Worm (Caenorhabditis elegans) whole organism, midembryonic: ENCODE data around the gene cutl-4.

Experiments used
- T22C8.4 ChIP-seq: fragments of 200-800 bp; sonication (Bioruptor generic); IDR thresholded peaks from 2 replicates; pipeline ENCODE4 v1.3.6; 2022; ENCODE audit warnings: missing genetic modification characterization, missing compliant biosample characterization
- cog-1 ChIP-seq: sonication (generic microtip); optimal IDR thresholded peaks from 2 replicates; lab custom pipeline; 2016; ENCODE audit warnings: missing genetic modification characterization, missing compliant biosample characterization
- flt-1 ChIP-seq: fragments of 200-800 bp; sonication (Bioruptor generic); IDR thresholded peaks from 2 replicates; pipeline ENCODE4 v1.3.6; 2022; ENCODE audit warnings: missing genetic modification characterization, missing compliant biosample characterization
- klf-2 ChIP-seq: fragments of 200-800 bp; sonication (Bioruptor generic); conservative IDR thresholded peaks from 2 replicates; pipeline ENCODE4 v1.3.6; 2022; ENCODE audit warnings: missing genetic modification reagents, missing genetic modification characterization, missing compliant biosample characterization
- med-1 ChIP-seq: sonication (generic microtip); optimal IDR thresholded peaks from 2 replicates; lab custom pipeline; 2017; ENCODE audit warnings: missing genetic modification characterization, mild to moderate bottlenecking, missing compliant biosample characterization, antibody characterized with exemption, missing genetic modification reagents; ENCODE audit not compliant: insufficient read depth
- ref-1 ChIP-seq: fragments of 200-800 bp; sonication (Bioruptor generic); conservative IDR thresholded peaks from 2 replicates; pipeline ENCODE4 v1.3.6; 2022; ENCODE audit warnings: missing genetic modification reagents, missing genetic modification characterization, missing compliant biosample characterization
- tab-1 ChIP-seq: fragments of 200-800 bp; sonication (Bioruptor generic); IDR thresholded peaks from 2 replicates; pipeline ENCODE4 v1.3.6; 2022; ENCODE audit warnings: missing genetic modification characterization, missing compliant biosample characterization
- ztf-23 ChIP-seq: fragments of 200-800 bp; sonication (Bioruptor generic); IDR thresholded peaks from 2 replicates; pipeline ENCODE4 v1.3.6; 2022; ENCODE audit warnings: missing genetic modification reagents, missing genetic modification characterization, missing compliant biosample characterization
- ztf-29 ChIP-seq: fragments of 200-800 bp; sonication (Bioruptor generic); IDR thresholded peaks from 2 replicates; pipeline ENCODE4 v1.3.6; 2022; ENCODE audit warnings: missing genetic modification reagents, missing genetic modification characterization, missing compliant biosample characterization

The cutl-4 gene

ce11 chrV:17705814-17706213 lies 33.9 kb downstream of the cutl-4 start, which contains the start of gene W06D12.6:
Gene W06D12.6 (plus strand): TSS chrV:17706114.
- TF ChIP-seq ztf-23 (GFP tag; lab: Robert Waterston, UW) (no peak), med-1 (GFP tag; lab: Kevin White, UChicago) (no peak), cog-1 (tag; lab: Kevin White, UChicago) (no peak), flt-1 (no peak), klf-2 (GFP tag; lab: Robert Waterston, UW) (no peak), ztf-29 (no peak)

DNA sequence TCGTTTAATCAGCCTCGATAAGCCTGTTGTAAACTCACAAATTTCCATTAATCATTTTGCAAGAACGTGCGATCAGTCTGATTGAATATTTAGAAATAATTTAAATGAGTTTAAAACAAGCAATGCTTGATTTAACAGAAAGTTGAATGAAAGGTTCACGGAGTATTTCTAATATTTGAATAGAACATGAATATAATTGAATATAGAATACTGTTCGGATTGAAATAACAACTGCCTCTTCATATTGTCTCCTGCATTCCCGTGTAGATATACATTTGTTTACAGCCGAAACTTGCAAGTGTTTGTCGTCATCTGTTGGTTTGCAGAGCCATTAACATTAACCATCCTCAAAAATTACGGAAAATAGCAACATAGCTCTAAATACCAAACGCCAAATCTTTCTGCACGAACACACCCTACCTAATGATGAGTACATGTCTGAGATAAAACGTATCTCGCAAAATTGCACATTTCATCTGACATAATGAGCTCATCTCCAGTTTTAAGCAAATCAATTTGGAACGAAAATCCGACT lies 38.9 kb downstream of the cutl-4 start, which contains the start of the genes Y26G10.5 and srh-32:
Gene Y26G10.5, minus strand, starts transcription at position 101 of the 535 bp plus-strand sequence.
Gene srh-32, plus strand, starts transcription at position 485 of the 535 bp plus-strand sequence.
- TF ChIP-seq tab-1 (GFP tag; lab: Robert Waterston, UW) (no peak), T22C8.4 (GFP tag; lab: Robert Waterston, UW) (no peak), flt-1 (no peak), cog-1 (tag; lab: Kevin White, UChicago) (no peak), klf-2 (GFP tag; lab: Robert Waterston, UW) (no peak), med-1 (GFP tag; lab: Kevin White, UChicago) (no peak), ref-1 (GFP tag; lab: Robert Waterston, UW) (no peak), ztf-23 (GFP tag; lab: Robert Waterston, UW) (no peak), ztf-29 (no peak)

DNA sequence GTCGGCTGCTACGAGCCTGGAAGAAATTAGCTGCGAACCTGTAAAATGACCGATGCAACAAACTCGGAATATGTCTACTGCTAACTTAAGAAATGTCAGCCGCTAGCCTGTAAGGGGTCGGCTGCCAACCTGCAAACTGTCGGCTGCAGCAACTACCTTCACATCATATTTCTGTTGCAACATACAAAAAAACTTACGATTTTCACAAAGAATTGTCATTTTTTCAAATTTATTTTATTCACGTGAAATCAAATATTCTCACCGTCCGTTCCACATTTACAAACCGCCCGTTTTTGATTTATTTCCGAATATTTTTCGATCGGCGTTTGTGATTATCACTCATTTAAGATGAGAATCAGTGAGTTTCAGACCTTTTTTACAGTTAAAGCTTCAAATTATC lies 40.0 kb downstream of the cutl-4 start, which contains the start of gene Y26G10.6:
Gene Y26G10.6, plus strand, starts transcription at position 301 of the 400 bp plus-strand sequence.
- TF ChIP-seq tab-1 (GFP tag; lab: Robert Waterston, UW) (no peak), ztf-23 (GFP tag; lab: Robert Waterston, UW) (no peak), klf-2 (GFP tag; lab: Robert Waterston, UW) (no peak), cog-1 (tag; lab: Kevin White, UChicago) (no peak), ref-1 (GFP tag; lab: Robert Waterston, UW) (no peak), T22C8.4 (GFP tag; lab: Robert Waterston, UW) (no peak), flt-1 (no peak), ztf-29 (no peak), med-1 (GFP tag; lab: Kevin White, UChicago) (no peak)

ce11 chrV:17699097-17699496 lies 40.6 kb downstream of the cutl-4 start, which contains the start of gene Y26G10.4:
Gene Y26G10.4 (minus strand): TSS chrV:17699197.
- TF ChIP-seq ref-1 (GFP tag; lab: Robert Waterston, UW) (no peak), klf-2 (GFP tag; lab: Robert Waterston, UW) (no peak), tab-1 (GFP tag; lab: Robert Waterston, UW) (no peak), ztf-23 (GFP tag; lab: Robert Waterston, UW) (no peak)

- no peak for TF ChIP-seq cog-1 (tag; lab: Kevin White, UChicago)
- TF ChIP-seq med-1 (GFP tag; lab: Kevin White, UChicago), result no peak
- TF ChIP-seq tab-1 (GFP tag; lab: Robert Waterston, UW), result no peak
- no peak for TF ChIP-seq ztf-23 (GFP tag; lab: Robert Waterston, UW)
- TF ChIP-seq klf-2 (GFP tag; lab: Robert Waterston, UW), result no peak
- no peak for TF ChIP-seq ztf-29
- TF ChIP-seq flt-1, result no peak
- no peak for TF ChIP-seq ref-1 (GFP tag; lab: Robert Waterston, UW)
- no peak for TF ChIP-seq T22C8.4 (GFP tag; lab: Robert Waterston, UW)
Observed at ce11 chrV:17696753-17697152, 42.9 kb downstream of the cutl-4 start, which contains the start of gene spp-29. Gene spp-29 (minus strand): TSS chrV:17696853.

DNA sequence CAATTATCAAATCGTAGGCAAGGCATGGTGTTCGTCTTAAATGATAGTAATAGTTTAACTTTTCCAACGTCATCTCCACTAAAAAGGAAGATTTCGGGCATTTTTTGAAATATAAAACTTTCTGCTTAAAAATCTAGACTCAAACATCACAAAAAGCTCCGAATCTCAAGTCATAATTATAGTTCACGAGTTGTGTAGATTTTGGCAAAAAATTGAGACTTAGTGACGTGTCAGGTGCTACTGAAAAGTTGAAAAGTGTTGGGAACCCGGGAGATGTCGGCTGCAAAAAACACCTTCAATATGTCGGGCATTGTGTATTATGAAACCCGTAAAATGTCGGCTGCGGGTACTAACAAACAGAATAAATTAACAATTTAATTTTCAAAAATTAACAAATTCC lies 43.9 kb downstream of the cutl-4 start, which contains the start of gene Y26G10.1:
Gene Y26G10.1, minus strand, starts transcription at position 101 of the 400 bp plus-strand sequence.
- no peak for TF ChIP-seq ref-1 (GFP tag; lab: Robert Waterston, UW)
- TF ChIP-seq flt-1, result no peak
- no peak for TF ChIP-seq med-1 (GFP tag; lab: Kevin White, UChicago)
- TF ChIP-seq ztf-29, result no peak
- no peak for TF ChIP-seq ztf-23 (GFP tag; lab: Robert Waterston, UW)
- TF ChIP-seq cog-1 (tag; lab: Kevin White, UChicago), result no peak
- TF ChIP-seq klf-2 (GFP tag; lab: Robert Waterston, UW), result no peak
- no peak for TF ChIP-seq tab-1 (GFP tag; lab: Robert Waterston, UW)
- TF ChIP-seq T22C8.4 (GFP tag; lab: Robert Waterston, UW), result no peak

DNA sequence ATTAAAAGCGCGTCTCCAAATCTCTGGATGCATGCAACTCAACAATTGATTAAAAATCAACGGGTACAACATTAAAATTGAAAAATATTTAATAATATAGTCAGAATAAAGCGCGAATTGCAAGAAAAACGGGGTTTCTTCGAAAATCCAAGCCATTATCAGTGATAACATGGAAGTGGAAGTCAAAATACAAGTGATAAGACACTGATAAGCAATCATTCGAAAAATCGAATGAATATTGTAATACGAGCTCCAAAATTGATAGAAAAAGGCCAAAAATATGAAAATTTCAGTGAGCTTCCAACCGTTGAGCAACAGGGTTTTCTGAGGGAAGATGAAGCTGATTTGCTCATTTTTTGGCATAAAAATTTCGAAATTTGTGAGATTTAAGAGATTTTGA lies 45.4 kb downstream of the cutl-4 start:
- no peak for TF ChIP-seq klf-2 (GFP tag; lab: Robert Waterston, UW)

- TF ChIP-seq T22C8.4 (GFP tag; lab: Robert Waterston, UW) (no peak), ztf-23 (GFP tag; lab: Robert Waterston, UW) (no peak), klf-2 (GFP tag; lab: Robert Waterston, UW) (no peak), ref-1 (GFP tag; lab: Robert Waterston, UW) (no peak), med-1 (GFP tag; lab: Kevin White, UChicago) (no peak), tab-1 (GFP tag; lab: Robert Waterston, UW) (no peak), flt-1 (no peak), ztf-29 (no peak), cog-1 (tag; lab: Kevin White, UChicago) (no peak)
Observed at ce11 chrV:17690922-17691321, 48.8 kb downstream of the cutl-4 start, which contains the start of gene F59A1.13. Gene F59A1.13 (minus strand): TSS chrV:17691022.

ce11 chrV:17686852-17687251 lies 52.8 kb downstream of the cutl-4 start, which contains the start of gene F59A1.18:
Gene F59A1.18 (minus strand): TSS chrV:17686952.
- TF ChIP-seq klf-2 (GFP tag; lab: Robert Waterston, UW) (no peak), T22C8.4 (GFP tag; lab: Robert Waterston, UW) (no peak), ref-1 (GFP tag; lab: Robert Waterston, UW) (no peak), flt-1 (no peak)
